Fruit fly (Drosophila melanogaster) whole organism, embryonic: ENCODE data around the gene Gnpat.
A peak's percentile ranks its signal among the peaks of the same experiment; 100 is the strongest.

ENCODE experiments used
- ATbp ChIP-seq: fragments of 200-800 bp; sonication (Bioruptor generic); optimal IDR thresholded peaks from 2 replicates; lab custom pipeline; 2017; ENCODE audit warnings: missing biosample characterization, mild to moderate bottlenecking, missing genetic modification characterization, missing genetic modification reagents
- Abd-B ChIP-seq: fragments of 200-800 bp; sonication (Bioruptor generic); optimal IDR thresholded peaks from 2 replicates; lab custom pipeline; 2018; ENCODE audit warnings: missing biosample characterization, mild to moderate bottlenecking, missing genetic modification characterization, moderate library complexity
- Aef1 ChIP-seq: fragments of 200-800 bp; sonication (Bioruptor generic); IDR thresholded peaks from 3 replicates; pipeline ENCODE4 v1.3.6; 2022; ENCODE audit warnings: missing biosample characterization, missing genetic modification characterization
- CG12219 ChIP-seq: fragments of 200-800 bp; sonication (Bioruptor generic); optimal IDR thresholded peaks from 3 replicates; lab custom pipeline; 2018; ENCODE audit warnings: missing biosample characterization, mild to moderate bottlenecking, missing genetic modification characterization
- CG1602 ChIP-seq: fragments of 200-800 bp; sonication (Bioruptor generic); optimal IDR thresholded peaks from 3 replicates; lab custom pipeline; 2016; ENCODE audit warnings: missing biosample characterization, missing genetic modification characterization
- CG1603 ChIP-seq: fragments of 200-800 bp; sonication (Bioruptor generic); optimal IDR thresholded peaks from 2 replicates; lab custom pipeline; 2019; ENCODE audit warnings: missing biosample characterization, mild to moderate bottlenecking, missing genetic modification characterization, moderate library complexity
- CG16813 ChIP-seq: fragments of 200-800 bp; sonication (Bioruptor generic); IDR thresholded peaks from 3 replicates; pipeline ENCODE4 v1.3.6; 2022; ENCODE audit warnings: missing biosample characterization, missing genetic modification characterization; ENCODE audit not compliant: partially characterized antibody
- CG30403 ChIP-seq: fragments of 200-800 bp; sonication (Bioruptor generic); optimal IDR thresholded peaks from 3 replicates; lab custom pipeline; 2016; ENCODE audit warnings: missing biosample characterization, missing genetic modification characterization
- CG32532 ChIP-seq: fragments of 200-800 bp; sonication (Bioruptor generic); IDR thresholded peaks from 2 replicates; pipeline ENCODE4 v1.3.6; 2022; ENCODE audit warnings: missing biosample characterization, missing genetic modification characterization
- CG32772 ChIP-seq: fragments of 200-800 bp; sonication (Bioruptor generic); IDR thresholded peaks from 2 replicates; pipeline ENCODE4 v1.3.6; 2022; ENCODE audit warnings: missing biosample characterization, missing genetic modification characterization
- CG34224 ChIP-seq: fragments of 200-800 bp; sonication (Bioruptor generic); IDR thresholded peaks from 3 replicates; pipeline ENCODE4 v1.3.6; 2022; ENCODE audit warnings: missing biosample characterization, missing genetic modification characterization; ENCODE audit not compliant: partially characterized antibody
- CG43689 ChIP-seq: fragments of 200-800 bp; sonication (Bioruptor generic); IDR thresholded peaks from 2 replicates; pipeline ENCODE4 v1.3.6; 2022; ENCODE audit warnings: missing biosample characterization, missing genetic modification characterization
- CG6272 ChIP-seq: fragments of 200-800 bp; sonication (Bioruptor generic); IDR thresholded peaks from 2 replicates; pipeline ENCODE4 v1.3.6; 2022; ENCODE audit warnings: missing biosample characterization, missing genetic modification characterization
- CG6689 ChIP-seq: fragments of 200-800 bp; sonication (Bioruptor generic); IDR thresholded peaks from 2 replicates; pipeline ENCODE4 v1.3.6; 2022; ENCODE audit warnings: missing biosample characterization, missing genetic modification characterization
- CG6791 ChIP-seq: fragments of 200-800 bp; sonication (Bioruptor generic); IDR thresholded peaks from 3 replicates; pipeline ENCODE4 v1.3.6; 2022; ENCODE audit warnings: missing biosample characterization, missing genetic modification characterization; ENCODE audit not compliant: partially characterized antibody
- CG7357 ChIP-seq: fragments of 200-800 bp; sonication (Bioruptor generic); IDR thresholded peaks from 3 replicates; pipeline ENCODE4 v1.3.6; 2022; ENCODE audit warnings: missing biosample characterization, missing genetic modification characterization
- CG8089 ChIP-seq: fragments of 200-800 bp; sonication (Bioruptor generic); optimal IDR thresholded peaks from 3 replicates; lab custom pipeline; 2016; ENCODE audit warnings: missing biosample characterization, missing genetic modification characterization
- CG8924 ChIP-seq: fragments of 200-800 bp; optimal IDR thresholded peaks from 3 replicates; lab custom pipeline; 2019; ENCODE audit warnings: missing biosample characterization, mild to moderate bottlenecking, missing genetic modification characterization, moderate library complexity
- D19B ChIP-seq: fragments of 200-800 bp; sonication (Bioruptor generic); optimal IDR thresholded peaks from 2 replicates; lab custom pipeline; 2017; ENCODE audit warnings: missing biosample characterization, mild to moderate bottlenecking, missing genetic modification characterization
- Drgx ChIP-seq: fragments of 200-800 bp; sonication (Bioruptor generic); IDR thresholded peaks from 2 replicates; pipeline ENCODE4 v1.3.6; 2022; ENCODE audit warnings: missing biosample characterization, missing genetic modification characterization
- Ets65A ChIP-seq: fragments of 200-800 bp; sonication (Bioruptor generic); peaks from one replicate; lab custom pipeline; 2016; ENCODE audit warnings: missing biosample characterization, missing genetic modification characterization
- Lim3 ChIP-seq: fragments of 200-800 bp; sonication (Bioruptor generic); IDR thresholded peaks from 2 replicates; pipeline ENCODE4 v1.3.6; 2022; ENCODE audit warnings: missing biosample characterization, missing genetic modification characterization
- Med ChIP-seq: fragments of 200-800 bp; sonication (Bioruptor generic); peaks from one replicate; lab custom pipeline; 2016; ENCODE audit warnings: missing biosample characterization, missing genetic modification characterization, mild to moderate bottlenecking, inconsistent platforms, moderate library complexity
- Nf-YB ChIP-seq: fragments of 200-800 bp; sonication (Bioruptor generic); optimal IDR thresholded peaks from 3 replicates; lab custom pipeline; 2019; ENCODE audit warnings: missing biosample characterization, mild to moderate bottlenecking, missing genetic modification characterization, moderate library complexity
- Oli ChIP-seq: fragments of 200-800 bp; sonication (Bioruptor generic); optimal IDR thresholded peaks from 2 replicates; lab custom pipeline; 2018; ENCODE audit warnings: missing biosample characterization, mild to moderate bottlenecking, missing genetic modification characterization, moderate library complexity
- Rfx ChIP-seq: fragments of 200-800 bp; sonication (Bioruptor generic); IDR thresholded peaks from 2 replicates; pipeline ENCODE4 v1.3.6; 2022; ENCODE audit warnings: missing biosample characterization, missing genetic modification characterization
- Taf1 ChIP-seq: fragments of 200-800 bp; sonication (Bioruptor generic); IDR thresholded peaks from 2 replicates; pipeline ENCODE4 v1.3.6; 2022; ENCODE audit warnings: missing biosample characterization, missing genetic modification characterization
- ap ChIP-seq: fragments of 200-800 bp; sonication (Bioruptor generic); IDR thresholded peaks from 2 replicates; pipeline ENCODE4 v1.3.6; 2022; ENCODE audit warnings: missing biosample characterization, missing genetic modification characterization
- ara ChIP-seq: fragments of 200-800 bp; sonication (Bioruptor generic); IDR thresholded peaks from 2 replicates; pipeline ENCODE4 v1.3.6; 2022; ENCODE audit warnings: missing biosample characterization, missing genetic modification characterization
- bbx ChIP-seq: fragments of 200-800 bp; sonication (Bioruptor generic); IDR thresholded peaks from 2 replicates; pipeline ENCODE4 v1.3.6; 2022; ENCODE audit warnings: missing biosample characterization, missing genetic modification characterization; ENCODE audit not compliant: partially characterized antibody
- br ChIP-seq: fragments of >200 bp; optimal IDR thresholded peaks from 2 replicates; lab custom pipeline; 2017
- bsh ChIP-seq, 2 experiments: fragments of 200-800 bp; sonication (Bioruptor generic); optimal IDR thresholded peaks; 2 replicates each; lab custom pipeline; 2017 to 2018; ENCODE audit warnings: mild to moderate bottlenecking in 2 of 2, missing biosample characterization in 2 of 2, missing genetic modification characterization in 2 of 2, moderate library complexity in 1 of 2
- chif ChIP-seq, 2 experiments: fragments of 200-800 bp; sonication (Bioruptor generic); optimal IDR thresholded peaks; 3 replicates each; lab custom pipeline; 2016; ENCODE audit warnings: missing biosample characterization in 2 of 2, missing genetic modification characterization in 2 of 2
- dm ChIP-seq: fragments of 200-800 bp; sonication (Bioruptor generic); optimal IDR thresholded peaks from 3 replicates; lab custom pipeline; 2016; ENCODE audit warnings: missing biosample characterization, missing genetic modification characterization
- dmrt11E ChIP-seq: fragments of 200-800 bp; sonication (Bioruptor generic); optimal IDR thresholded peaks from 3 replicates; lab custom pipeline; 2018; ENCODE audit warnings: missing biosample characterization, mild to moderate bottlenecking, missing genetic modification characterization, moderate library complexity
- fd64A ChIP-seq: fragments of 200-800 bp; sonication (Bioruptor generic); optimal IDR thresholded peaks from 3 replicates; lab custom pipeline; 2018; ENCODE audit warnings: missing biosample characterization, mild to moderate bottlenecking, missing genetic modification characterization
- ham ChIP-seq: fragments of 200-800 bp; sonication (Bioruptor generic); IDR thresholded peaks from 2 replicates; pipeline ENCODE4 v1.3.6; 2022; ENCODE audit warnings: missing biosample characterization, missing genetic modification characterization
- hb ChIP-seq: fragments of 200-800 bp; sonication (Bioruptor generic); IDR thresholded peaks from 3 replicates; pipeline ENCODE4 v1.3.6; 2022; ENCODE audit warnings: missing biosample characterization, missing genetic modification characterization; ENCODE audit not compliant: partially characterized antibody
- jing ChIP-seq: fragments of 200-800 bp; sonication (Bioruptor generic); optimal IDR thresholded peaks from 2 replicates; lab custom pipeline; 2018; ENCODE audit warnings: missing biosample characterization, mild to moderate bottlenecking, missing genetic modification characterization
- kay ChIP-seq: fragments of 200-800 bp; sonication (Bioruptor generic); optimal IDR thresholded peaks from 2 replicates; lab custom pipeline; 2016; ENCODE audit warnings: missing biosample characterization, missing genetic modification characterization
- knrl ChIP-seq: fragments of 200-800 bp; sonication (Bioruptor generic); IDR thresholded peaks from 3 replicates; pipeline ENCODE4 v1.3.6; 2022; ENCODE audit warnings: missing biosample characterization, missing genetic modification characterization; ENCODE audit not compliant: partially characterized antibody
- lbe ChIP-seq: fragments of 200-800 bp; sonication (Bioruptor generic); optimal IDR thresholded peaks from 2 replicates; lab custom pipeline; 2016; ENCODE audit warnings: missing biosample characterization, mild to moderate bottlenecking, missing genetic modification characterization
- lilli ChIP-seq: fragments of 200-800 bp; sonication (Bioruptor generic); optimal IDR thresholded peaks from 3 replicates; lab custom pipeline; 2016; ENCODE audit warnings: missing biosample characterization, missing genetic modification characterization
- prd ChIP-seq, 3 experiments: fragments of >200 bp in 2 of 3; fragments of 200-800 bp in 1 of 3; sonication (Bioruptor generic) in 1 of 3; optimal IDR thresholded peaks in 2 of 3; IDR thresholded peaks in 1 of 3; 2 replicates in 2 of 3; 3 replicates in 1 of 3; pipeline versions ENCODE4 v1.3.6 to Lab custom; 2017 to 2022; ENCODE audit warnings: missing biosample characterization in 1 of 3, missing genetic modification characterization in 1 of 3
- sens ChIP-seq: fragments of 200-800 bp; sonication (Bioruptor generic); peaks from one replicate; lab custom pipeline; 2016; ENCODE audit warnings: missing biosample characterization, missing genetic modification characterization
- tna ChIP-seq: fragments of 200-800 bp; sonication (Bioruptor generic); IDR thresholded peaks from 2 replicates; pipeline ENCODE4 v1.3.6; 2022; ENCODE audit warnings: missing biosample characterization, missing genetic modification characterization; ENCODE audit not compliant: partially characterized antibody
- toy ChIP-seq: fragments of 200-800 bp; sonication (Bioruptor generic); IDR thresholded peaks from 2 replicates; pipeline ENCODE4 v1.3.6; 2022; ENCODE audit warnings: missing biosample characterization, missing genetic modification characterization
- tup ChIP-seq: fragments of 200-800 bp; sonication (Bioruptor generic); optimal IDR thresholded peaks from 2 replicates; lab custom pipeline; 2016; ENCODE audit warnings: missing biosample characterization, mild to moderate bottlenecking, missing genetic modification characterization, moderate library complexity
- vnd ChIP-seq: fragments of 200-800 bp; sonication (Bioruptor generic); IDR thresholded peaks from 3 replicates; pipeline ENCODE4 v1.3.6; 2022; ENCODE audit warnings: missing biosample characterization, missing genetic modification characterization; ENCODE audit not compliant: partially characterized antibody
- wor ChIP-seq: fragments of 200-800 bp; sonication (Bioruptor generic); IDR thresholded peaks from 2 replicates; pipeline ENCODE4 v1.3.6; 2022; ENCODE audit warnings: missing biosample characterization, missing genetic modification characterization
- zf30C ChIP-seq: fragments of 200-800 bp; sonication (Bioruptor generic); optimal IDR thresholded peaks from 3 replicates; lab custom pipeline; 2018; ENCODE audit warnings: missing biosample characterization, mild to moderate bottlenecking, missing genetic modification characterization

The Gnpat gene

DNA sequence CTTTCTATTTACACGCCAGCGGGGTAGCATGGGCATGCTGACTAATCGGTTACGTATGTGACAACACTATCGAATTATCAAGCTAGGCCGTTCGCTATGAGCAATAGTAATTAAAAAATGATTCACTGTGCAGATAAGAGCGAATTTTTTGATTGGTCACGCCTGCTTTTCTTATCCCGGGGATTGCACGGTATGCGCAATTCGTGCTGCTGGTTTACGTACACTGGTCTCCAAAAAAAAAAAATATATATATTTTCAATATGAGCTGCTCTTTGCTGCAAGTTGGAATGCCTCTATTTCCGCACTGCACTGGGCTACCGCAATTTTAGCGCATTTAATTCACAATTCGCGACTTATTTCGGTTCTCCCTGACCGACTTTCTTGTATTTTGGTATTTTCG, 361 bp downstream of the Gnpat start (continued):
- TF ChIP-seq dmrt11E (no peak), CG1603 (tag; lab: Kevin White, UChicago) (peak; percentile 59), Rfx (GFP tag; lab: Robert Waterston, UW) (peak; percentile 18; the same call in 1 of the 2 replicates), ATbp (GFP tag; lab: Kevin White, UChicago) (peak; percentile 11), toy (no peak), Taf1 (0 out of 2 replicates have a peak, but pooled peaks have one; percentile 9), D19B (GFP tag; lab: Kevin White, UChicago) (peak; percentile 88), sens (GFP tag; lab: Kevin White, UChicago) (peak; percentile 92), CG12219 (GFP tag; lab: Kevin White, UChicago) (no peak), fd64A (no peak), ap (GFP tag; lab: Robert Waterston, UW) (peak; percentile 26; the same call in 1 of the 2 replicates), CG6689 (GFP tag; lab: Robert Waterston, UW) (peak; percentile 52), CG8089 (peak; percentile 19), lbe (peak; percentile 7), kay (GFP tag; lab: Kevin White, UChicago) (peak; percentile 60), Aef1 (GFP tag; lab: Robert Waterston, UW) (0 out of 3 replicates have a peak, but pooled peaks have one; percentile 10), jing (peak; percentile 20), knrl (GFP tag; lab: Robert Waterston, UW) (no peak), lilli (GFP tag; lab: Kevin White, UChicago) (no peak), wor (GFP tag; lab: Robert Waterston, UW) (no peak), CG8924 (tag; lab: Kevin White, UChicago) (no peak), CG30403 (GFP tag; lab: Kevin White, UChicago) (no peak), CG32772 (GFP tag; lab: Robert Waterston, UW) (peak; percentile 37; the same call in 1 of the 2 replicates), ara (no peak), CG1602 (GFP tag; lab: Kevin White, UChicago) (no peak), Nf-YB (peak; percentile 74), Oli (tag; lab: Kevin White, UChicago) (peak; percentile 39), bsh (GFP tag; optimal IDR thresholded peaks at IDR 0.05; lab: Kevin White, UChicago) (peak in 1 of 2 experiments; percentile 40), Drgx (peak; percentile 71)

dm6 chr3R:25489685-25490084, 1.1 kb downstream of the Gnpat start:
- TF ChIP-seq chif (GFP tag; optimal IDR thresholded peaks at IDR 0.05; lab: Kevin White, UChicago) (no peak), Lim3 (GFP tag; lab: Robert Waterston, UW) (no peak), CG16813 (GFP tag; lab: Robert Waterston, UW) (peak; percentile 59; the same call in 2 of the 3 replicates), dm (GFP tag; lab: Kevin White, UChicago) (peak; percentile 20), Ets65A (GFP tag; lab: Kevin White, UChicago) (peak; percentile 38), hb (GFP tag; lab: Robert Waterston, UW) (0 out of 3 replicates have a peak, but pooled peaks have one; percentile 23), ham (GFP tag; lab: Robert Waterston, UW) (no peak), CG7357 (GFP tag; lab: Robert Waterston, UW) (no peak), CG32532 (peak; percentile 42; the same call in 1 of the 2 replicates), tup (GFP tag; lab: Kevin White, UChicago) (no peak), CG6272 (GFP tag; lab: Robert Waterston, UW) (peak; percentile 8; the same call in 1 of the 2 replicates), CG6791 (GFP tag; lab: Robert Waterston, UW) (peak; percentile 65; the same call in 2 of the 3 replicates), vnd (GFP tag; lab: Robert Waterston, UW) (peak; percentile 70), Med (GFP tag; lab: Kevin White, UChicago) (peak; percentile 64), CG34224 (GFP tag; lab: Robert Waterston, UW) (peak; percentile 69), bbx (GFP tag; lab: Robert Waterston, UW) (peak; percentile 77; the same call in 1 of the 2 replicates), CG43689 (no peak), br (lab: Kevin White, UChicago) (no peak), zf30C (GFP tag; lab: Kevin White, UChicago) (peak; percentile 61), tna (GFP tag; lab: Robert Waterston, UW) (peak; percentile 52; the same call in 1 of the 2 replicates), prd (optimal IDR thresholded peaks at IDR 0.05; lab: Kevin White, UChicago) (no peak), prd (GFP tag; IDR thresholded peaks at IDR 0.05; lab: Robert Waterston, UW) (peak; percentile 10; the same call in 1 of the 3 replicates), Abd-B (peak; percentile 26)
